Worm (Caenorhabditis elegans) whole organism, young adult: ENCODE data around the gene nhr-172.

Experiments used
- B0035.1 ChIP-seq: sonication (generic microtip); optimal IDR thresholded peaks from 2 replicates; lab custom pipeline; 2016; ENCODE audit warnings: missing genetic modification characterization, mild to moderate bottlenecking, missing compliant biosample characterization, missing genotype, missing genetic modification reagents
- F37B4.10 ChIP-seq: fragments of 200-800 bp; sonication (Bioruptor generic); IDR thresholded peaks from 2 replicates; pipeline ENCODE4 v1.3.6; 2022; ENCODE audit warnings: missing genetic modification characterization, missing compliant biosample characterization
- F55B11.4 ChIP-seq: sonication (generic microtip); optimal IDR thresholded peaks from 2 replicates; lab custom pipeline; 2016; ENCODE audit warnings: missing compliant biosample characterization, missing genetic modification characterization, borderline replicate concordance; ENCODE audit not compliant: insufficient read depth
- Y67H2A.10 ChIP-seq: fragments of 200-800 bp; sonication (Bioruptor generic); conservative IDR thresholded peaks from 2 replicates; pipeline ENCODE4 v1.3.6; 2022; ENCODE audit warnings: missing genetic modification reagents, missing genetic modification characterization, missing compliant biosample characterization
- Y79H2A.3 ChIP-seq: fragments of 200-800 bp; sonication (Bioruptor generic); conservative IDR thresholded peaks from 2 replicates; pipeline ENCODE4 v1.3.6; 2022; ENCODE audit warnings: missing genetic modification reagents, missing genetic modification characterization, missing compliant biosample characterization
- ama-1 ChIP-seq, 3 experiments: fragments of 150-350 bp in 1 of 3; sonication (generic microtip) in 2 of 3; optimal IDR thresholded peaks; 2 replicates each; lab custom pipeline; 2014 to 2018; ENCODE audit warnings: missing biosample characterization in 2 of 3, missing genetic modification characterization in 2 of 3, missing genetic modification reagents in 2 of 3
- bed-2 ChIP-seq: fragments of 200-800 bp; sonication (Bioruptor generic); IDR thresholded peaks from 2 replicates; pipeline ENCODE4 v1.3.6; 2022; ENCODE audit warnings: missing genetic modification reagents, missing genetic modification characterization, missing compliant biosample characterization
- cebp-2 ChIP-seq: fragments of 200-800 bp; sonication (Bioruptor generic); IDR thresholded peaks from 2 replicates; pipeline ENCODE4 v1.3.6; 2022; ENCODE audit warnings: missing genetic modification characterization, missing compliant biosample characterization
- ceh-40 ChIP-seq: fragments of 200-800 bp; sonication (Bioruptor generic); IDR thresholded peaks from 2 replicates; pipeline ENCODE4 v1.3.6; 2022; ENCODE audit warnings: missing genetic modification characterization, missing compliant biosample characterization
- dpff-1 ChIP-seq: sonication (generic microtip); optimal IDR thresholded peaks from 2 replicates; lab custom pipeline; 2017; ENCODE audit warnings: mild to moderate bottlenecking, missing genetic modification characterization, missing compliant biosample characterization
- ets-4 ChIP-seq: fragments of 200-800 bp; sonication (Bioruptor generic); optimal IDR thresholded peaks from 2 replicates; lab custom pipeline; 2018; ENCODE audit warnings: mild to moderate bottlenecking, missing genetic modification characterization, missing compliant biosample characterization
- fkh-3 ChIP-seq: sonication (generic microtip); optimal IDR thresholded peaks from 2 replicates; lab custom pipeline; 2016; ENCODE audit warnings: mild to moderate bottlenecking, missing genetic modification characterization, missing compliant biosample characterization
- gei-17 ChIP-seq: fragments of 200-800 bp; sonication (Bioruptor generic); optimal IDR thresholded peaks from 2 replicates; lab custom pipeline; 2018; ENCODE audit warnings: mild to moderate bottlenecking, missing genetic modification characterization, missing compliant biosample characterization
- hlh-12 ChIP-seq: sonication (generic microtip); optimal IDR thresholded peaks from 2 replicates; lab custom pipeline; 2016; ENCODE audit warnings: missing genetic modification characterization, missing compliant biosample characterization
- hmg-20 ChIP-seq: fragments of 200-800 bp; sonication (Bioruptor generic); IDR thresholded peaks from 2 replicates; pipeline ENCODE4 v1.3.6; 2022; ENCODE audit warnings: missing genetic modification reagents, missing genetic modification characterization, missing compliant biosample characterization
- madf-6 ChIP-seq: fragments of 200-800 bp; sonication (Bioruptor generic); IDR thresholded peaks from 2 replicates; pipeline ENCODE4 v1.3.6; 2022; ENCODE audit warnings: missing genetic modification reagents, missing genetic modification characterization, missing compliant biosample characterization
- madf-8 ChIP-seq: fragments of 200-800 bp; sonication (Bioruptor generic); conservative IDR thresholded peaks from 2 replicates; pipeline ENCODE4 v1.3.6; 2022; ENCODE audit warnings: missing genetic modification reagents, missing genetic modification characterization, missing compliant biosample characterization
- mel-28 ChIP-seq: sonication (generic microtip); optimal IDR thresholded peaks from 2 replicates; lab custom pipeline; 2016; ENCODE audit warnings: borderline replicate concordance, mild to moderate bottlenecking, missing genetic modification characterization, missing compliant biosample characterization
- mes-4 ChIP-seq: sonication (generic microtip); optimal IDR thresholded peaks from 2 replicates; lab custom pipeline; 2016; ENCODE audit warnings: missing genotype, missing genetic modification characterization, missing compliant biosample characterization
- mxl-1 ChIP-seq: sonication (generic microtip); optimal IDR thresholded peaks from 2 replicates; lab custom pipeline; 2016; ENCODE audit warnings: missing genetic modification characterization, missing compliant biosample characterization
- nhr-179 ChIP-seq: sonication (generic microtip); optimal IDR thresholded peaks from 2 replicates; lab custom pipeline; 2016; ENCODE audit warnings: mild to moderate bottlenecking, missing genetic modification characterization, missing compliant biosample characterization
- nhr-27 ChIP-seq: fragments of 200-800 bp; sonication (Bioruptor generic); optimal IDR thresholded peaks from 2 replicates; lab custom pipeline; 2018; ENCODE audit warnings: mild to moderate bottlenecking, missing genetic modification characterization, moderate library complexity, missing compliant biosample characterization
- pbrm-1 ChIP-seq: fragments of 200-800 bp; sonication (Bioruptor generic); IDR thresholded peaks from 2 replicates; pipeline ENCODE4 v1.3.6; 2022; ENCODE audit warnings: missing genetic modification reagents, missing genetic modification characterization, missing compliant biosample characterization
- rcor-1 ChIP-seq: fragments of 200-800 bp; sonication (Bioruptor generic); IDR thresholded peaks from 2 replicates; pipeline ENCODE4 v1.3.6; 2022; ENCODE audit warnings: missing genetic modification reagents, missing genetic modification characterization, missing compliant biosample characterization
- repo-1 ChIP-seq: sonication (generic microtip); optimal IDR thresholded peaks from 2 replicates; lab custom pipeline; 2017; ENCODE audit warnings: mild to moderate bottlenecking, missing genetic modification characterization, missing compliant biosample characterization
- rpc-1 ChIP-seq, 2 experiments: fragments of 150-350 bp in 1 of 2; sonication (generic microtip) in 1 of 2; optimal IDR thresholded peaks; 2 replicates each; lab custom pipeline; 2014 to 2018; ENCODE audit warnings: missing biosample characterization in 1 of 2, missing genetic modification characterization in 1 of 2, missing genetic modification reagents in 1 of 2, missing genotype in 1 of 2
- sdz-38 ChIP-seq: sonication (generic microtip); optimal IDR thresholded peaks from 2 replicates; lab custom pipeline; 2016; ENCODE audit warnings: missing genotype, missing genetic modification characterization, missing compliant biosample characterization
- sptf-2 ChIP-seq: fragments of 200-800 bp; sonication (Bioruptor generic); optimal IDR thresholded peaks from 2 replicates; lab custom pipeline; 2018; ENCODE audit warnings: mild to moderate bottlenecking, missing genetic modification characterization, missing compliant biosample characterization
- unc-130 ChIP-seq: sonication (generic microtip); optimal IDR thresholded peaks from 2 replicates; lab custom pipeline; 2016; ENCODE audit warnings: missing genetic modification reagents, missing genetic modification characterization, missing compliant biosample characterization
- unc-62 ChIP-seq: fragments of 150-350 bp; optimal IDR thresholded peaks from 2 replicates; lab custom pipeline; 2014; ENCODE audit warnings: missing biosample characterization, missing genetic modification reagents, missing genetic modification characterization

nhr-172 gene

ce11 chrV:7524447-7524846, 15.7 kb downstream of the nhr-172 start, which contains the start of gene C54F6.20:
Gene C54F6.20 (plus strand): TSS chrV:7524747.
- no peak for TF ChIP-seq sptf-2 (GFP tag; lab: Kevin White, UChicago)
- TF ChIP-seq, all 124 proteins: peak for 0

ce11 chrV:7525695-7526094, 16.9 kb downstream of the nhr-172 start, which contains the start of gene C54F6.18:
Gene C54F6.18 (plus strand): TSS chrV:7525995.
- no peak for TF ChIP-seq unc-62 (GFP tag; lab: Kevin White, UChicago)
- TF ChIP-seq bed-2 (GFP tag; lab: Robert Waterston, UW): no peak
- no peak for TF ChIP-seq rcor-1 (GFP tag; lab: Robert Waterston, UW)
- TF ChIP-seq hmg-20 (GFP tag; lab: Robert Waterston, UW): no peak
- TF ChIP-seq ama-1 (optimal IDR thresholded peaks at IDR 0.05; lab: Kevin White, UChicago): no peak
- no peak for TF ChIP-seq ama-1 (GFP tag; optimal IDR thresholded peaks at IDR 0.05; lab: Kevin White, UChicago)
- no peak for TF ChIP-seq mel-28 (tag; lab: Kevin White, UChicago)
- no peak for TF ChIP-seq ceh-40

DNA sequence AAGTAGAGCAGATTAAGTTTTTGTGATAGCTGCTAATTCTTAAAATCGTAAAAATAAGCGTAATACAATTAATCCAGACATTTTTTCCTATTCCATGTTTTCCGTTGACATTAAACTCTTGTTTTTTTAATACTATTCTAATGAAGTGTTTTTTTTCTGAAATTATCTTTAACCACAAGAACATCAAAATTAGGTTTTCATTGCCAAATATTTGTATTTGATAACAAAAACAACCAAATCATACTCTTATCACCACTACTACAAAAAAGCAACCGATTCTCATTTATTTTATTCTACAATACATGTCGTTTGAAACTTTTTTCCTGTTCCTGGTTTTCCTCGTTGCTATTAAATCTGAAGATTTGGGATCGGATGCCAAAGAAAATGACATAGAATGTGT, 18.4 kb downstream of the nhr-172 start, which contains the start of gene C54F6.17:
Gene C54F6.17, plus strand, starts transcription at position 301 of the 400 bp plus-strand sequence.
- TF ChIP-seq F55B11.4 (tag; lab: Kevin White, UChicago) (no peak), pbrm-1 (GFP tag; lab: Robert Waterston, UW) (no peak), Y67H2A.10 (GFP tag; lab: Robert Waterston, UW) (no peak), fkh-3 (no peak), repo-1 (tag; lab: Kevin White, UChicago) (no peak), B0035.1 (tag; lab: Kevin White, UChicago) (no peak), unc-62 (GFP tag; lab: Kevin White, UChicago) (no peak), cebp-2 (GFP tag; lab: Robert Waterston, UW) (no peak), mes-4 (tag; lab: Kevin White, UChicago) (no peak), dpff-1 (tag; lab: Kevin White, UChicago) (no peak), madf-8 (no peak), unc-130 (GFP tag; lab: Kevin White, UChicago) (no peak), madf-6 (GFP tag; lab: Robert Waterston, UW) (no peak), nhr-179 (tag; lab: Kevin White, UChicago) (no peak), rpc-1 (optimal IDR thresholded peaks at IDR 0.05; lab: Kevin White, UChicago) (no peak), rpc-1 (tag; optimal IDR thresholded peaks at IDR 0.05; lab: Kevin White, UChicago) (no peak), ets-4 (GFP tag; lab: Kevin White, UChicago) (no peak)

DNA sequence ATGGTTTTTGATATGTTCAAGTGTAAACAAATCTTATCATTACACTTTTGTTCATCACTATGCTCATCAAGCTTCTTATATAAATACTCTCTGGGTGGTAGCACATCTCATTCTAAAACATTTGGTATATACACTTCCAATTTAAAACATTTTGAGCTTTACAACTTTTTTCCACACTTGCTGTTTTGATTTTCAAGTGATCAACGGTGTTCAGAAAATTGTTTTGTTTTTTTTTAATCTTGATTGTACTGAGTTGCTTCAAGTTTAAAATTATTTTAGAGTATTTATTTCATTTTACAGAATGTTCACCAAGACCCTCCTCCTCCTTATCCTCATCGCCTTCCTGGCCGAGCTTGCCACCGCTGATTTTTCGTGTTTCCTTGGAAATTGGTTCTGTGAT, 20.0 kb downstream of the nhr-172 start, which contains the start of gene C54F6.5:
Gene C54F6.5, plus strand, starts transcription at position 301 of the 400 bp plus-strand sequence.
- TF ChIP-seq sdz-38 (tag; lab: Kevin White, UChicago) (no peak), ceh-40 (no peak), nhr-179 (tag; lab: Kevin White, UChicago) (no peak), F37B4.10 (GFP tag; lab: Robert Waterston, UW) (no peak), mxl-1 (tag; lab: Kevin White, UChicago) (no peak), nhr-27 (tag; lab: Kevin White, UChicago) (no peak), hlh-12 (tag; lab: Kevin White, UChicago) (no peak)

ce11 chrV:7529840-7530239, 21.0 kb downstream of the nhr-172 start, which contains the start of gene swt-2:
Gene swt-2 (plus strand): TSS chrV:7530140.
- no peak for TF ChIP-seq Y79H2A.3
- no peak for TF ChIP-seq gei-17 (GFP tag; lab: Kevin White, UChicago)
- TF ChIP-seq hlh-12 (tag; lab: Kevin White, UChicago): no peak
